Worm (Caenorhabditis elegans): ENCODE measurements around the gene nova-1.

DNA sequence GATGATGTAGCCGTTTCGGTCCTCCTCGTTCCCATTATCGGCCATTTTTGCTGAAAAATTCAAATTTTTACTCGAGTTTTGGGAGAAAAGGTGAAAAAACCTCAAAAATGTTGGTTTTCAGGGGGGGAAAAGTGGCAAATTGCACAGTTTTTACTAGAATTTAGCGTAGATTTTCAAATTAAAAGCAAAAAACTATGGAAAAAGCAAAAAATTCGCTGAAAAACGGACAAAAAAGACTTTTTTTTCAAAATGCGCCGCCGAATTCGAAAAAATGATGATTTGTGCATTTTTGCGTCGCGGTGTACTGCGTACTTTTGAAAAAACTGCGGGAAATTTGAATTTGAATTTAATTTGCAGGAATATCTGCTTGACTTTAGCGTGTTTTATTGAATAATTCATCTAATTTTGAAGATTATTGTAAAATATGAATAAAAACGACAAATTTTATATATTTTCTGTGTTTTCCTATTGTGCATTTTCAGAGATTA, 4.5 kb upstream of the nova-1 start, which contains the start of gene Y59A8B.12:
- TF ChIP-seq tab-1 (GFP tag; IDR thresholded peaks at IDR 0.05) = no peak
- TF ChIP-seq ztf-23 (GFP tag; IDR thresholded peaks at IDR 0.05) = no peak
- TF ChIP-seq cog-1 (tag; optimal IDR thresholded peaks at IDR 0.05) = no peak
- TF ChIP-seq ztf-29 (GFP tag; IDR thresholded peaks at IDR 0.05) = no peak
- no peak for TF ChIP-seq flt-1 (GFP tag; IDR thresholded peaks at IDR 0.05)
- TF ChIP-seq klf-2 (GFP tag; conservative IDR thresholded peaks at IDR 0.05) = no peak

Measured in whole organism, midembryonic.